Worm (Caenorhabditis elegans): ENCODE measurements around the gene K10D2.8.

DNA sequence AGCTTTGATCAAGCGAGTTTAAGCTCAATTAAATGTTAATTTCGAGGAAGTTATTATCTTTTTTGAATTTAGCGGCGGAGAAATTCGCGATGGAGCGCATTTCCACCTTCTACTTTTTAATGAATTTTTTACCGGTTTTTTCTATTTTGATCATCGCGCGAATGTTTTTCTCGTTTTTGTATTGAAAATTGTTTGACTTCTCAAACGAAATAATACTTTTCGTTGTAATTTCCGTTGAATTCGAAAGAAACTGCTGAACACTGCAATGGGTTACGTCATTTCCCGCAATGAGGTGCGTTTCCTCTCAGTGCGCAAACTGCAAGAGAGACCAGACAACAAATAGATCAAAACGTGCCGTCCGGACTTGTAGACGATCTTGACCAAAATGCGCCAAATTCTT lies 7.3 kb upstream of the K10D2.8 start:
- TF ChIP-seq bed-2 (GFP tag; IDR thresholded peaks at IDR 0.05): no peak
- no peak for TF ChIP-seq C06A6.2 (GFP tag; conservative IDR thresholded peaks at IDR 0.05)
- peak; percentile 54; the same call in 1 of the 2 replicates for TF ChIP-seq ekl-4 (GFP tag; IDR thresholded peaks at IDR 0.05)
- no peak for TF ChIP-seq unc-130 (GFP tag; optimal IDR thresholded peaks at IDR 0.05)
- TF ChIP-seq hmg-20 (GFP tag; IDR thresholded peaks at IDR 0.05): no peak
- TF ChIP-seq aptf-3 (GFP tag; IDR thresholded peaks at IDR 0.05): no peak
- no peak for TF ChIP-seq attf-6 (GFP tag; IDR thresholded peaks at IDR 0.05)
- TF ChIP-seq bed-1 (GFP tag; IDR thresholded peaks at IDR 0.05): no peak
- TF ChIP-seq pha-4 (tag; optimal IDR thresholded peaks at IDR 0.05): no peak
